Worm (Caenorhabditis elegans) whole organism, L1 larva: ENCODE measurements around the gene C25F9.8.

Experiments
- ama-1 ChIP-seq: fragments of 150-350 bp; optimal IDR thresholded peaks from 2 replicates; lab custom pipeline; 2014
- ceh-82 ChIP-seq, 3 experiments: fragments of 150-350 bp in 1 of 3; sonication (generic microtip) in 2 of 3; optimal IDR thresholded peaks; 2 replicates each; lab custom pipeline; 2014 to 2017; ENCODE audit warnings: missing biosample characterization in 3 of 3, missing genetic modification characterization in 3 of 3
- efl-3 ChIP-seq: fragments of 200-800 bp; sonication (Bioruptor generic); optimal IDR thresholded peaks from 2 replicates; lab custom pipeline; 2018; ENCODE audit warnings: mild to moderate bottlenecking, missing genetic modification characterization, missing compliant biosample characterization
- egl-27 ChIP-seq, 2 experiments: fragments of 150-350 bp in 1 of 2; sonication (generic microtip); optimal IDR thresholded peaks; 3 replicates each; lab custom pipeline; 2017 to 2018; ENCODE audit warnings: missing biosample characterization in 2 of 2, missing genetic modification characterization in 2 of 2, missing genetic modification reagents in 2 of 2
- elt-3 ChIP-seq, 6 experiments: fragments of 150-350 bp in 1 of 6; sonication (generic microtip); optimal IDR thresholded peaks; 2 replicates each; lab custom pipeline; 2017 to 2018; ENCODE audit warnings: missing biosample characterization in 6 of 6, missing genetic modification characterization in 6 of 6, inconsistent platforms in 1 of 6
- lin-39 ChIP-seq: fragments of 150-350 bp; optimal IDR thresholded peaks from 2 replicates; lab custom pipeline; 2014; ENCODE audit warnings: missing biosample characterization, missing genetic modification reagents, missing genetic modification characterization
- mdl-1 ChIP-seq, 2 experiments: fragments of 150-350 bp; optimal IDR thresholded peaks; 2 replicates each; lab custom pipeline; 2014 to 2017; ENCODE audit warnings: missing biosample characterization in 2 of 2, missing genetic modification characterization in 2 of 2, inconsistent platforms in 1 of 2
- mep-1 ChIP-seq: fragments of 150-350 bp; optimal IDR thresholded peaks from 2 replicates; lab custom pipeline; 2014; ENCODE audit warnings: missing biosample characterization, missing genetic modification characterization
- nhr-11 ChIP-seq: fragments of 150-350 bp; optimal IDR thresholded peaks from 2 replicates; lab custom pipeline; 2014; ENCODE audit warnings: missing biosample characterization, missing genetic modification characterization
- snpc-4 ChIP-seq: fragments of 150-350 bp; optimal IDR thresholded peaks from 2 replicates; lab custom pipeline; 2014; ENCODE audit warnings: missing biosample characterization, missing genetic modification characterization

- TF ChIP-seq lin-39 (tag; lab: Kevin White, UChicago), result no peak
- no peak for TF ChIP-seq ama-1 (lab: Kevin White, UChicago)
- TF ChIP-seq mep-1 (tag; lab: Kevin White, UChicago), result no peak
- no peak for TF ChIP-seq elt-3 (tag; optimal IDR thresholded peaks at IDR 0.05; lab: Kevin White, UChicago)
- no peak for TF ChIP-seq nhr-11
- no peak for TF ChIP-seq mdl-1 (tag; optimal IDR thresholded peaks at IDR 0.05; lab: Kevin White, UChicago)
- no peak for TF ChIP-seq efl-3
- no peak for TF ChIP-seq ceh-82 (tag; optimal IDR thresholded peaks at IDR 0.05; lab: Kevin White, UChicago)
- TF ChIP-seq snpc-4, result no peak
- no peak for TF ChIP-seq egl-27 (tag; optimal IDR thresholded peaks at IDR 0.05; lab: Kevin White, UChicago)
These were observed 35.6 kb downstream of the C25F9.8 start for ce11 chrV:19430351-19430913.
